Fruit fly (Drosophila melanogaster): Measurements from ENCODE around the gene Acbp1.

Gene Acbp1

DNA sequence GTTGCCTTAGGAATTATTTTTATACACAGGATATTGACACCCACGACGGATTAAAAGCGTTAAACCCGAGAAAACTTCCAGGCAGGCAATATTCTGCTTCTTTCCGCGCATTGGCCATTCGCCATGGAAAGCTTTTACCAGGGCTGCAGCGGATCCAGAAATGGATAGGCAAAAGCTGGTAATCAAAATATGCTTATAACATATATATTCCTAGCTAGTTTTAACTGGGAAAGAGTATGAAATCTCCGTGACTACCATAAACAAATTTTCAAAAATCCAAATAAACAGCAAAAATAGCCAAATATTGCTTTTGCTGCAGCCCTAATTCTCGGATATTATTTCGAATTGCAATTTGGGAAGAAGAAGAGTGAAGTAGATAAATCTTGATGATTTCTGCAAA is 2.8 kb downstream of the Acbp1 start, which contains the start of the genes PAPLA1 and Rbsn-5 (continued):
- TF ChIP-seq Abd-B (GFP tag; optimal IDR thresholded peaks at IDR 0.05) (peak; percentile 96), CG9876 (GFP tag; optimal IDR thresholded peaks at IDR 0.05) (peak; percentile 93), ap (GFP tag; IDR thresholded peaks at IDR 0.05) (peak; percentile 80), CG1647 (GFP tag; optimal IDR thresholded peaks at IDR 0.05) (peak; percentile 95), tll (GFP tag; optimal IDR thresholded peaks at IDR 0.05) (no peak), B-H1 (GFP tag; IDR thresholded peaks at IDR 0.05) (peak; percentile 90), Ets97D (GFP tag; optimal IDR thresholded peaks at IDR 0.05) (peak; percentile 94), CG1233 (GFP tag; optimal IDR thresholded peaks at IDR 0.05) (peak; percentile 91), CG1832 (GFP tag; optimal IDR thresholded peaks at IDR 0.05) (no peak), inv (GFP tag; IDR thresholded peaks at IDR 0.05; ENCODE audit: partially characterized antibody) (no peak), crc (GFP tag; optimal IDR thresholded peaks at IDR 0.05) (peak; percentile 92), HHEX (GFP tag; optimal IDR thresholded peaks at IDR 0.05) (peak; percentile 88), Blimp-1 (GFP tag; optimal IDR thresholded peaks at IDR 0.05) (peak; percentile 90), D (optimal IDR thresholded peaks at IDR 0.05) (no peak), D (GFP tag; optimal IDR thresholded peaks at IDR 0.05) (peak; percentile 83), Aef1 (GFP tag; IDR thresholded peaks at IDR 0.05) (peak; percentile 93), Doc2 (GFP tag; IDR thresholded peaks at IDR 0.05) (0 out of 2 replicates have a peak, but pooled peaks have one; percentile 59), CG10959 (GFP tag; IDR thresholded peaks at IDR 0.05) (peak; percentile 72), fd96Cb (tag; optimal IDR thresholded peaks at IDR 0.05) (peak; percentile 94), CG9609 (GFP tag; optimal IDR thresholded peaks at IDR 0.05) (peak; percentile 96), odd (GFP tag; optimal IDR thresholded peaks at IDR 0.05) (peak; percentile 79), Lhr (GFP tag; optimal IDR thresholded peaks at IDR 0.05) (peak; percentile 75), tup (GFP tag; optimal IDR thresholded peaks at IDR 0.05) (peak; percentile 86), Hey (tag; optimal IDR thresholded peaks at IDR 0.05) (peak; percentile 83), pzg (GFP tag; optimal IDR thresholded peaks at IDR 0.05) (peak; percentile 82), ac (GFP tag; optimal IDR thresholded peaks at IDR 0.05) (no peak), amos (GFP tag; IDR thresholded peaks at IDR 0.05; ENCODE audit: partially characterized antibody) (peak; percentile 5; the same call in 1 of the 2 replicates), CrebB (tag; optimal IDR thresholded peaks at IDR 0.05) (peak; percentile 88), Sox100B (GFP tag; optimal IDR thresholded peaks at IDR 0.05) (peak; percentile 83), CG16815 (GFP tag; optimal IDR thresholded peaks at IDR 0.05) (peak; percentile 85), CG8478 (optimal IDR thresholded peaks at IDR 0.05) (no peak), her (GFP tag; optimal IDR thresholded peaks at IDR 0.05) (peak; percentile 92), CG17912 (GFP tag; optimal IDR thresholded peaks at IDR 0.05) (peak; percentile 78), Myb (GFP tag; optimal IDR thresholded peaks at IDR 0.05) (peak; percentile 85), lbe (GFP tag; optimal IDR thresholded peaks at IDR 0.05) (peak; percentile 92), Mrtf (GFP tag; IDR thresholded peaks at IDR 0.05) (peak; percentile 87), Hr39 (optimal IDR thresholded peaks at IDR 0.05) (no peak), ttk (GFP tag; IDR thresholded peaks at IDR 0.05) (peak; percentile 90), nerfin-2 (GFP tag; IDR thresholded peaks at IDR 0.05; ENCODE audit: partially characterized antibody) (no peak), sima (GFP tag; optimal IDR thresholded peaks at IDR 0.05) (peak; percentile 89), ase (GFP tag; IDR thresholded peaks at IDR 0.05) (peak; percentile 82), lov (optimal IDR thresholded peaks at IDR 0.05) (no peak), lov (GFP tag; IDR thresholded peaks at IDR 0.05) (peak; percentile 87), CG7839 (tag; optimal IDR thresholded peaks at IDR 0.05) (peak; percentile 94), CG9797 (GFP tag; optimal IDR thresholded peaks at IDR 0.05) (peak; percentile 31), Dfd (GFP tag; optimal IDR thresholded peaks at IDR 0.05) (no peak), CG7745 (tag; optimal IDR thresholded peaks at IDR 0.05) (no peak), vnd (GFP tag; IDR thresholded peaks at IDR 0.05; ENCODE audit: partially characterized antibody) (no peak), bbx (GFP tag; IDR thresholded peaks at IDR 0.05; ENCODE audit: partially characterized antibody) (no peak), bcd (GFP tag; optimal IDR thresholded peaks at IDR 0.05) (peak; percentile 96), dpn (GFP tag; optimal IDR thresholded peaks at IDR 0.05) (peak; percentile 97)

Data from whole organism, embryonic.